Fruit fly (Drosophila melanogaster): ENCODE measurements around the gene Ttc1.
A peak's percentile ranks its signal among the peaks of the same experiment; 100 is the strongest.

Gene Ttc1

dm6 chr3R:16431707-16432106 lies 11.1 kb downstream of the Ttc1 start (continued):
- no peak for TF ChIP-seq jigr1 (GFP tag; IDR thresholded peaks at IDR 0.05)
- no peak for TF ChIP-seq Rx (GFP tag; IDR thresholded peaks at IDR 0.05)
- TF ChIP-seq HLH4C (GFP tag; IDR thresholded peaks at IDR 0.05; ENCODE audit: partially characterized antibody), result peak; percentile 53; the same call in 2 of the 3 replicates
- TF ChIP-seq Atf-2 (GFP tag; optimal IDR thresholded peaks at IDR 0.05), result peak; percentile 6
- TF ChIP-seq Mrtf (GFP tag; IDR thresholded peaks at IDR 0.05), result no peak; the same call in 2 of the 3 replicates
- peak; percentile 19 for TF ChIP-seq CG12391 (tag; optimal IDR thresholded peaks at IDR 0.05)
- no peak for TF ChIP-seq CG9215 (GFP tag; IDR thresholded peaks at IDR 0.05)
- TF ChIP-seq aop (GFP tag; IDR thresholded peaks at IDR 0.05), result 0 out of 2 replicates have a peak, but pooled peaks have one; percentile 47
- peak; percentile 48 for TF ChIP-seq CG15269 (tag; optimal IDR thresholded peaks at IDR 0.05)
- TF ChIP-seq CG4360 (GFP tag; IDR thresholded peaks at IDR 0.05), result peak; percentile 42; the same call in 1 of the 2 replicates
- TF ChIP-seq zfh2 (GFP tag; optimal IDR thresholded peaks at IDR 0.05), result peak; percentile 27
- peak; percentile 4 for TF ChIP-seq pnt (GFP tag; optimal IDR thresholded peaks at IDR 0.05)
- TF ChIP-seq croc (GFP tag; conservative IDR thresholded peaks at IDR 0.05), result no peak
- peak; percentile 44; the same call in 1 of the 4 replicates for TF ChIP-seq Dll (GFP tag; IDR thresholded peaks at IDR 0.05; ENCODE audit: partially characterized antibody)
- TF ChIP-seq CG6272 (GFP tag; IDR thresholded peaks at IDR 0.05), result peak; percentile 36
- no peak for TF ChIP-seq MESR4 (GFP tag; optimal IDR thresholded peaks at IDR 0.05)
- peak; percentile 58 for TF ChIP-seq her (GFP tag; optimal IDR thresholded peaks at IDR 0.05)
- no peak for TF ChIP-seq chm (GFP tag; IDR thresholded peaks at IDR 0.05)
- no peak for TF ChIP-seq z (GFP tag; IDR thresholded peaks at IDR 0.05)
- no peak for TF ChIP-seq CG7357 (GFP tag; IDR thresholded peaks at IDR 0.05)
- no peak for TF ChIP-seq PHDP (tag; optimal IDR thresholded peaks at IDR 0.05)
- TF ChIP-seq ash1 (GFP tag; optimal IDR thresholded peaks at IDR 0.05), result peak; percentile 10
- no peak for TF ChIP-seq Lim3 (GFP tag; IDR thresholded peaks at IDR 0.05)
- no peak for TF ChIP-seq klu (GFP tag; IDR thresholded peaks at IDR 0.05)
- TF ChIP-seq CG13775 (GFP tag; optimal IDR thresholded peaks at IDR 0.05), result no peak
- TF ChIP-seq CG3726 (GFP tag; IDR thresholded peaks at IDR 0.05), result no peak
- peak; percentile 47 for TF ChIP-seq CG6765 (GFP tag; optimal IDR thresholded peaks at IDR 0.05)
- TF ChIP-seq Trl (optimal IDR thresholded peaks at IDR 0.05), result no peak
- peak; percentile 60 for TF ChIP-seq Trl (GFP tag; optimal IDR thresholded peaks at IDR 0.05)
- peak; percentile 10 for TF ChIP-seq trh (GFP tag; optimal IDR thresholded peaks at IDR 0.05)
- no peak for TF ChIP-seq CG9797 (GFP tag; optimal IDR thresholded peaks at IDR 0.05)
- TF ChIP-seq sc (optimal IDR thresholded peaks at IDR 0.05), result no peak
- TF ChIP-seq sc (GFP tag; optimal IDR thresholded peaks at IDR 0.05), result no peak
- TF ChIP-seq kah (GFP tag; optimal IDR thresholded peaks at IDR 0.05), result no peak
- no peak for TF ChIP-seq psq (GFP tag; optimal IDR thresholded peaks at IDR 0.05)
- no peak for TF ChIP-seq CG16863 (GFP tag; optimal IDR thresholded peaks at IDR 0.05)
- no peak for TF ChIP-seq bigmax (GFP tag; optimal IDR thresholded peaks at IDR 0.05)
- TF ChIP-seq CG4424 (GFP tag; optimal IDR thresholded peaks at IDR 0.05), result peak; percentile 35
- TF ChIP-seq Blimp-1 (GFP tag; optimal IDR thresholded peaks at IDR 0.05), result no peak
- peak; percentile 65 for TF ChIP-seq bbx (GFP tag; IDR thresholded peaks at IDR 0.05; ENCODE audit: partially characterized antibody)
- TF ChIP-seq CG13424 (tag; optimal IDR thresholded peaks at IDR 0.05), result peak; percentile 30
- TF ChIP-seq CG8290 (GFP tag; optimal IDR thresholded peaks at IDR 0.05), result peak; percentile 52
- TF ChIP-seq CG8290 (tag; optimal IDR thresholded peaks at IDR 0.05), result peak in 1 of 2 experiments; percentile 89
- TF ChIP-seq odd (GFP tag; optimal IDR thresholded peaks at IDR 0.05), result no peak
- TF ChIP-seq Tbp (GFP tag; optimal IDR thresholded peaks at IDR 0.05), result no peak
- TF ChIP-seq stwl (tag; optimal IDR thresholded peaks at IDR 0.05), result peak; percentile 79
- TF ChIP-seq dimm (GFP tag; IDR thresholded peaks at IDR 0.05), result no peak
- peak; percentile 45 for TF ChIP-seq sens (GFP tag)
- TF ChIP-seq en (GFP tag; optimal IDR thresholded peaks at IDR 0.05), result no peak
- TF ChIP-seq mirr (GFP tag; optimal IDR thresholded peaks at IDR 0.05), result peak; percentile 60
- TF ChIP-seq CG7987 (GFP tag; optimal IDR thresholded peaks at IDR 0.05), result peak; percentile 59
- peak; percentile 55 for TF ChIP-seq CG3163 (GFP tag; optimal IDR thresholded peaks at IDR 0.05)
- TF ChIP-seq CG15601 (tag; optimal IDR thresholded peaks at IDR 0.05), result peak; percentile 31

Data from whole organism, embryonic.